Worm (Caenorhabditis elegans): ENCODE measurements around the gene srh-284.

Gene srh-284

DNA sequence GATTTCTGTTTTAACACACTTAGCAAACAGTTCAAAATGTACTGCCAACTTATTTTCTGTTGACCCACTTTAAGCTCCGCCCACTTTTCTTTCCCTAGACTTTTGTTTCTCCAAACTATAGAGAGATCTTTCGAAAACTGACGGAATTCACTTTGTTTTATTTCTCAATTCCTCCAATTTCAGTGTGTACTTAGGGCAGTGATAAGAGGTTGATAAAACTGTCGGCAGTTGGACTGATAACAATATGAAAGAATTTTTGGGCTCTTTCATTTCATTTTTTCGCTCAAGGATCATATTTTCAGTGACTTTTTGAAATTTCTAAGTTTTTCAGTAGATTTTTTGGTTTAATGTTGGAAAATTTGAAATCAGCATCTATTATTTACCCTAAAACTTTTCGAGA, 12.3 kb upstream of the srh-284 start:
- TF ChIP-seq snpc-3.4 (tag; optimal IDR thresholded peaks at IDR 0.05) (no peak), nhr-80 (tag; optimal IDR thresholded peaks at IDR 0.05) (peak; percentile 31)

DNA sequence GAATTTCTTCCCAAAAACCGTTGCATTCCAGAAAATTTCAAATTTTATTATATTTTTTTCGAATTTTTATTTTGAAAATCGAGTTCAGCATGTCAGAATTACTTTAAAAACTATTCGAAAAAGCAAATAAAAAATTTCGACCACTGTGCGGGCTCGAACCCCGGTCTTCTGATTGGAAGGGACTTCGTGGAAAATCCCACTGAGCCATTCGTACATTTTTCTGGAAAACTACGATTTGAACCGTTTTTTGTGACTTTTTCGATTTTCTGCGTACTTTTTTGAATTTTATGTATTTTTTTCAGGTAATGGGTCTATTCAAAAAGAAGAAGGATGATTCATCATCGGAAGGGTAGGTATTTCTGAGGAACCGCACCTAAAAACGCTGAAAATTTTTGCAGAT, 11.8 kb upstream of the srh-284 start, which contains the start of gene pgp-9:
Gene pgp-9, plus strand, starts transcription at position 301 of the 400 bp plus-strand sequence.
- TF ChIP-seq gei-17 (GFP tag; optimal IDR thresholded peaks at IDR 0.05): no peak
- no peak for TF ChIP-seq akir-1 (GFP tag; optimal IDR thresholded peaks at IDR 0.05)
- TF ChIP-seq dpl-1 (GFP tag; optimal IDR thresholded peaks at IDR 0.05): no peak
- TF ChIP-seq Y53G8AR.9 (GFP tag; conservative IDR thresholded peaks at IDR 0.05): no peak
- TF ChIP-seq F23B12.7 (tag; optimal IDR thresholded peaks at IDR 0.05; ENCODE audit: insufficient read depth): no peak
- no peak for TF ChIP-seq ceh-27 (GFP tag; optimal IDR thresholded peaks at IDR 0.05)
- no peak for TF ChIP-seq pha-4 (tag; optimal IDR thresholded peaks at IDR 0.05)
- TF ChIP-seq somi-1 (GFP tag; optimal IDR thresholded peaks at IDR 0.05): no peak
- no peak for TF ChIP-seq hmg-1.2 (GFP tag; IDR thresholded peaks at IDR 0.05)
- no peak for TF ChIP-seq bed-2 (GFP tag; IDR thresholded peaks at IDR 0.05)
- no peak for TF ChIP-seq let-526 (GFP tag; IDR thresholded peaks at IDR 0.05)
- TF ChIP-seq tbx-9 (tag; optimal IDR thresholded peaks at IDR 0.05; ENCODE audit: borderline replicate concordance): no peak
- no peak for TF ChIP-seq T26A5.8 (tag; optimal IDR thresholded peaks at IDR 0.05)
- no peak for TF ChIP-seq unc-130 (GFP tag; optimal IDR thresholded peaks at IDR 0.05)

DNA sequence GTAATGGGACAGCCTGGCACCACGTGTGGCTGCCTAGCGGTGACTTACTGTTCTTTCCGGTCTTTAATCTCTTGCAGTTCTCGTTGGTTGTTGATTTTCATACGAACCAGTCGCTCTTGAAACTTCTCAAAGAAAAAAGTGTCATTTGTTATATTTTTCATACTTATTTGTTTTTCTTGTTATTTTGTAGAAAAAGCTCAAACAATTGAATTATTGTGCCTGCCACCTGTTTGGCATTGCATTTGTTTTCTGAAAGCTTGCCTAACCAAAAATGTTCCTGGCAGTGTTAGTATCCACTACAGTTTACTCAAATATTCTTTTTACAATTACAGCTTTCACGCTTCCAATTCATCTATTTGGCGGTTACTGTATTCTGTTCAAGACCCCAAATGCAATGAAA, 2.3 kb upstream of the srh-284 start, which contains the start of the genes C47A10.16 and srh-283:
Gene C47A10.16, minus strand, starts transcription at position 101 of the 400 bp plus-strand sequence.
Gene srh-283, plus strand, starts transcription at position 272 of the 400 bp plus-strand sequence.
- no peak for TF ChIP-seq egrh-3 (GFP tag; IDR thresholded peaks at IDR 0.05)
- no peak for TF ChIP-seq ztf-6 (GFP tag; IDR thresholded peaks at IDR 0.05)
- no peak for TF ChIP-seq hsf-1 (GFP tag; IDR thresholded peaks at IDR 0.05)
- TF ChIP-seq dpff-1 (tag; optimal IDR thresholded peaks at IDR 0.05): no peak

DNA sequence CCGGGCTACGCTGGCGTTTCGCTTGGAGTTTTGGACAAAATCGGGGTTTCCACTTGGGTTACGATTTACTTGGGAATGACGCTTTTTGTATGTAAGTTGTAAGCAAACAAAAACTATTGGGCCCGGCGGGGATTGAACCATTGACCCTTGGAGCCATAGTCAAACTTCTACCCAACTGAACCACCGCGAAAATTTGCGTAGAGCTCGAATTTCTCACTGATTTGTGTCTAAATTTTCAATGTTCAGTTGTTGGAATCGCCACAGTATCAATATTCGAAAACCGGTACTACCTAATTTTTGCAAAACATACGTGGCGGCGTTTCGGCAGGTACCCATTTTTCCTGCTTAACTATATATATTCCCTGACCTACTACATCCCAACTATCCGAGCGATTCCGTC, 419 bp downstream of the srh-284 start:
- no peak for TF ChIP-seq let-607 (tag; optimal IDR thresholded peaks at IDR 0.05)
- no peak for TF ChIP-seq F52B5.7 (tag; optimal IDR thresholded peaks at IDR 0.05)
- TF ChIP-seq F49E8.2 (tag; optimal IDR thresholded peaks at IDR 0.05; ENCODE audit: insufficient read depth): no peak
- no peak for TF ChIP-seq ztf-18 (tag; optimal IDR thresholded peaks at IDR 0.05)
- TF ChIP-seq ceh-91 (GFP tag; IDR thresholded peaks at IDR 0.05): no peak
- no peak for TF ChIP-seq sptf-2 (GFP tag; optimal IDR thresholded peaks at IDR 0.05)
- TF ChIP-seq gei-17 (GFP tag; optimal IDR thresholded peaks at IDR 0.05): no peak
- TF ChIP-seq egl-18 (GFP tag; IDR thresholded peaks at IDR 0.05): no peak
- TF ChIP-seq nhr-179 (tag; optimal IDR thresholded peaks at IDR 0.05): no peak
- TF ChIP-seq die-1 (tag; optimal IDR thresholded peaks at IDR 0.05): no peak
- no peak for TF ChIP-seq tlf-1 (GFP tag; optimal IDR thresholded peaks at IDR 0.05)
- no peak for TF ChIP-seq F23B12.7 (tag; optimal IDR thresholded peaks at IDR 0.05; ENCODE audit: insufficient read depth)
- 0 out of 2 replicates have a peak, but pooled peaks have one; percentile 32 for TF ChIP-seq lin-26 (GFP tag; IDR thresholded peaks at IDR 0.05)
- TF ChIP-seq zfh-2 (GFP tag; conservative IDR thresholded peaks at IDR 0.05): no peak
- TF ChIP-seq B0261.1 (tag; optimal IDR thresholded peaks at IDR 0.05): peak; percentile 29
- TF ChIP-seq tbp1 (GFP tag; optimal IDR thresholded peaks at IDR 0.05): peak; percentile 74
- no peak for TF ChIP-seq pbrm-1 (GFP tag; IDR thresholded peaks at IDR 0.05)
- no peak for TF ChIP-seq snpc-1.1 (tag; optimal IDR thresholded peaks at IDR 0.05; ENCODE audit: insufficient read depth)
- no peak for TF ChIP-seq ama-1 (optimal IDR thresholded peaks at IDR 0.05)
- TF ChIP-seq ama-1 (GFP tag; optimal IDR thresholded peaks at IDR 0.05): no peak
- TF ChIP-seq C17E4.6 (GFP tag; IDR thresholded peaks at IDR 0.05): no peak
- TF ChIP-seq K11D2.4 (GFP tag; IDR thresholded peaks at IDR 0.05): no peak
- TF ChIP-seq rpc-1 (optimal IDR thresholded peaks at IDR 0.05): no peak
- TF ChIP-seq rpc-1 (tag; optimal IDR thresholded peaks at IDR 0.05): peak; percentile 61
- TF ChIP-seq B0019.2 (GFP tag; conservative IDR thresholded peaks at IDR 0.05): no peak
- TF ChIP-seq madf-8 (GFP tag; conservative IDR thresholded peaks at IDR 0.05): no peak
- no peak for TF ChIP-seq rec-8 (tag; optimal IDR thresholded peaks at IDR 0.05)
